Worm (Caenorhabditis elegans) whole organism, young adult: ENCODE data around the gene B0416.7.

Experiments used
- F57C9.4 ChIP-seq: sonication (generic microtip); optimal IDR thresholded peaks from 2 replicates; lab custom pipeline; 2017; ENCODE audit warnings: mild to moderate bottlenecking, missing genetic modification characterization, missing compliant biosample characterization
- ama-1 ChIP-seq, 3 experiments: fragments of 150-350 bp in 1 of 3; sonication (generic microtip) in 2 of 3; optimal IDR thresholded peaks; 2 replicates each; lab custom pipeline; 2014 to 2018; ENCODE audit warnings: missing biosample characterization in 2 of 3, missing genetic modification characterization in 2 of 3, missing genetic modification reagents in 2 of 3
- athp-1 ChIP-seq: sonication (generic microtip); optimal IDR thresholded peaks from 2 replicates; lab custom pipeline; 2017; ENCODE audit warnings: mild to moderate bottlenecking, missing genetic modification characterization, missing compliant biosample characterization
- attf-5 ChIP-seq: fragments of 200-800 bp; sonication (Bioruptor generic); optimal IDR thresholded peaks from 2 replicates; lab custom pipeline; 2018; ENCODE audit warnings: mild to moderate bottlenecking, missing genetic modification characterization, missing compliant biosample characterization
- let-526 ChIP-seq: fragments of 200-800 bp; sonication (Bioruptor generic); IDR thresholded peaks from 2 replicates; pipeline ENCODE4 v1.3.6; 2022; ENCODE audit warnings: missing genetic modification reagents, missing genetic modification characterization, missing compliant biosample characterization
- nhr-120 ChIP-seq: fragments of 200-800 bp; sonication (Bioruptor generic); IDR thresholded peaks from 2 replicates; pipeline ENCODE4 v1.3.6; 2022; ENCODE audit warnings: missing genetic modification characterization, missing compliant biosample characterization
- nhr-90 ChIP-seq: sonication (generic microtip); optimal IDR thresholded peaks from 2 replicates; lab custom pipeline; 2016; ENCODE audit warnings: missing genotype, mild to moderate bottlenecking, missing genetic modification characterization, missing compliant biosample characterization

DNA sequence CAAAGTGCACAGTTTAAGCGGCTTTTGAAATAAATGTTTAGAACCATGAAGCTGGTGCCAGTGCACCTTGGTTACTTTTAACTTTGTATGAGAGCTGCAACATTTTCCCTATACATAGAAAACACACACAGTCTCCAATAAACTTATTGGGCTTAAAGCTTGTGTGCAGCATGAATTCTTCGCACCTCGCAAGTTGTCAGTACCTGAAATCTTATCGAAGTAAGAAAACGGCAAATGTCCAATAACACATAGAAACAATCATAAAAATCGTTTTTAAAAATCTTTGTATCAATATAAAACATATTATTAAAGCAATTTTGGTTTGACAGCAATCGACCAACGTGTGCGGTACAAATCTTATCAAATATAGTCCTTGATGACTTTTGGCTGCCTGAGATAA, 29.4 kb downstream of the B0416.7 start:
- TF ChIP-seq let-526 (GFP tag; lab: Robert Waterston, UW) = no peak
- no peak for TF ChIP-seq attf-5 (GFP tag; lab: Kevin White, UChicago)
- TF ChIP-seq nhr-90 = no peak
- no peak for TF ChIP-seq nhr-120
- TF ChIP-seq athp-1 (tag; lab: Kevin White, UChicago) = no peak
- no peak for TF ChIP-seq ama-1 (optimal IDR thresholded peaks at IDR 0.05; lab: Kevin White, UChicago)
- TF ChIP-seq ama-1 (GFP tag; optimal IDR thresholded peaks at IDR 0.05; lab: Kevin White, UChicago) = no peak
- TF ChIP-seq F57C9.4 = no peak
